Worm (Caenorhabditis elegans) whole organism, L2 larva: ENCODE data around the gene rgs-2.

ENCODE experiments used
- ceh-82 ChIP-seq: fragments of 150-350 bp; optimal IDR thresholded peaks from 2 replicates; lab custom pipeline; 2014; ENCODE audit warnings: missing biosample characterization, missing genetic modification characterization
- egl-27 ChIP-seq: sonication (generic microtip); optimal IDR thresholded peaks from 3 replicates; lab custom pipeline; 2017; ENCODE audit warnings: missing biosample characterization, missing genetic modification reagents, missing genetic modification characterization
- mdl-1 ChIP-seq, 2 experiments: fragments of 150-350 bp in 1 of 2; sonication (generic microtip) in 1 of 2; optimal IDR thresholded peaks; 2 replicates each; lab custom pipeline; 2017; ENCODE audit warnings: missing biosample characterization in 2 of 2, missing genetic modification characterization in 2 of 2
- nhr-12 ChIP-seq: fragments of 150-350 bp; optimal IDR thresholded peaks from 2 replicates; lab custom pipeline; 2014; ENCODE audit warnings: missing biosample characterization, missing genetic modification characterization
- sma-9 ChIP-seq, 2 experiments: fragments of 150-350 bp in 1 of 2; sonication (generic microtip) in 1 of 2; optimal IDR thresholded peaks; 2 replicates each; lab custom pipeline; 2014 to 2016; ENCODE audit warnings: missing genetic modification characterization in 2 of 2, mild to moderate bottlenecking in 1 of 2, missing biosample characterization in 1 of 2, missing compliant biosample characterization in 1 of 2, missing genetic modification reagents in 1 of 2, moderate library complexity in 1 of 2
- unc-55 ChIP-seq: fragments of 150-350 bp; sonication (generic microtip); optimal IDR thresholded peaks from 3 replicates; lab custom pipeline; 2014; ENCODE audit warnings: missing biosample characterization, missing genetic modification reagents, missing genetic modification characterization
- unc-62 ChIP-seq: fragments of 150-350 bp; optimal IDR thresholded peaks from 2 replicates; lab custom pipeline; 2014; ENCODE audit warnings: missing biosample characterization, missing genetic modification reagents, missing genetic modification characterization
- zag-1 ChIP-seq: fragments of 150-350 bp; optimal IDR thresholded peaks from 2 replicates; lab custom pipeline; 2014; ENCODE audit warnings: missing biosample characterization, missing genetic modification characterization

DNA sequence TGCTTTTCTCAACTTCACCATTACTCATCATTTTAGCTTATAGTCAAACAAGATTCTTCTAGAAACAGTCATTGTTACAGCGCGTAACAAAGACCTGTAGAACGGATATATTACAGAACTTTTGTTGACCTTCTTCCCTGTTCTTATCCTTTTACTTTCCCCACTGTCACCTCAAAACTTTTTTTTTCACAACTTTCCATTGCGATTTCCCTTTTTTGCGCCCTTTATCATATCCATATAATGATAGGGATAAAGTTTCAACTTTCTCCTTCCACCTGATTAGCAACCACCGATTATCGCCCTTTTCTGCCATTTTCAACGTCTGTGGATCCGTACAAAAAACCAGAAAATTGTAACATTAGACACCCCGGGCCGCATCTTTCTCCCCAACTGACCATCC, 35.3 kb upstream of the rgs-2 start:
- TF ChIP-seq unc-55 (GFP tag; lab: Kevin White, UChicago) (no peak), unc-62 (GFP tag; lab: Kevin White, UChicago) (no peak), mdl-1 (tag; optimal IDR thresholded peaks at IDR 0.05; lab: Kevin White, UChicago) (no peak), ceh-82 (tag; lab: Kevin White, UChicago) (no peak), egl-27 (tag; lab: Kevin White, UChicago) (no peak), nhr-12 (tag; lab: Kevin White, UChicago) (no peak), zag-1 (tag; lab: Kevin White, UChicago) (no peak), sma-9 (GFP tag; optimal IDR thresholded peaks at IDR 0.05; lab: Kevin White, UChicago) (no peak), sma-9 (tag; optimal IDR thresholded peaks at IDR 0.05; lab: Kevin White, UChicago) (no peak)
